Worm (Caenorhabditis elegans) whole organism, late embryonic: ENCODE data around the gene lpd-7.

Experiments
- ceh-14 ChIP-seq: sonication (generic microtip); optimal IDR thresholded peaks from 2 replicates; lab custom pipeline; 2016; ENCODE audit warnings: missing genotype, missing genetic modification characterization, missing compliant biosample characterization
- fkh-10 ChIP-seq: fragments of 150-350 bp; optimal IDR thresholded peaks from 2 replicates; lab custom pipeline; 2014; ENCODE audit warnings: missing biosample characterization, missing genetic modification reagents, missing genetic modification characterization
- pqm-1 ChIP-seq: sonication (generic microtip); optimal IDR thresholded peaks from 2 replicates; lab custom pipeline; 2016; ENCODE audit warnings: missing genetic modification characterization, missing compliant biosample characterization

- no peak for TF ChIP-seq pqm-1
- TF ChIP-seq fkh-10 (GFP tag; lab: Kevin White, UChicago) = no peak
- no peak for TF ChIP-seq ceh-14 (tag; lab: Kevin White, UChicago)
Observed at ce11 chrIII:7550979-7551378, 22.2 kb upstream of the lpd-7 start.
